Fruit fly (Drosophila melanogaster) whole organism, pupa: Measurements from ENCODE around the gene FucT6.

Experiments
- CG13204 ChIP-seq: fragments of 200-800 bp; sonication (Bioruptor generic); optimal IDR thresholded peaks from 2 replicates; lab custom pipeline; 2018; ENCODE audit warnings: missing biosample characterization, mild to moderate bottlenecking, missing genetic modification characterization, moderate library complexity
- CG32121 ChIP-seq: fragments of 200-800 bp; sonication (Bioruptor generic); IDR thresholded peaks from 2 replicates; pipeline ENCODE4 v1.3.6; 2022; ENCODE audit warnings: missing biosample characterization, missing genetic modification characterization
- CG8301 ChIP-seq: fragments of 200-800 bp; sonication (Bioruptor generic); optimal IDR thresholded peaks from 2 replicates; lab custom pipeline; 2018; ENCODE audit warnings: missing biosample characterization, mild to moderate bottlenecking, missing genetic modification characterization
- EcR ChIP-seq: fragments of 200-800 bp; sonication (Bioruptor generic); optimal IDR thresholded peaks from 3 replicates; lab custom pipeline; 2019; ENCODE audit warnings: missing biosample characterization, missing genetic modification characterization, mild to moderate bottlenecking, moderate library complexity, missing genetic modification reagents
- Ets98B ChIP-seq: fragments of 200-800 bp; sonication (Bioruptor generic); IDR thresholded peaks from 2 replicates; pipeline ENCODE4 v1.3.6; 2022; ENCODE audit warnings: missing biosample characterization, missing genetic modification characterization
- Pif1B ChIP-seq: fragments of 200-800 bp; sonication (Bioruptor generic); optimal IDR thresholded peaks from 3 replicates; lab custom pipeline; 2016; ENCODE audit warnings: missing biosample characterization, missing genetic modification characterization
- rn ChIP-seq: fragments of 200-800 bp; sonication (Bioruptor generic); IDR thresholded peaks from 2 replicates; pipeline ENCODE4 v1.3.6; 2022; ENCODE audit warnings: missing biosample characterization, missing genetic modification characterization

DNA sequence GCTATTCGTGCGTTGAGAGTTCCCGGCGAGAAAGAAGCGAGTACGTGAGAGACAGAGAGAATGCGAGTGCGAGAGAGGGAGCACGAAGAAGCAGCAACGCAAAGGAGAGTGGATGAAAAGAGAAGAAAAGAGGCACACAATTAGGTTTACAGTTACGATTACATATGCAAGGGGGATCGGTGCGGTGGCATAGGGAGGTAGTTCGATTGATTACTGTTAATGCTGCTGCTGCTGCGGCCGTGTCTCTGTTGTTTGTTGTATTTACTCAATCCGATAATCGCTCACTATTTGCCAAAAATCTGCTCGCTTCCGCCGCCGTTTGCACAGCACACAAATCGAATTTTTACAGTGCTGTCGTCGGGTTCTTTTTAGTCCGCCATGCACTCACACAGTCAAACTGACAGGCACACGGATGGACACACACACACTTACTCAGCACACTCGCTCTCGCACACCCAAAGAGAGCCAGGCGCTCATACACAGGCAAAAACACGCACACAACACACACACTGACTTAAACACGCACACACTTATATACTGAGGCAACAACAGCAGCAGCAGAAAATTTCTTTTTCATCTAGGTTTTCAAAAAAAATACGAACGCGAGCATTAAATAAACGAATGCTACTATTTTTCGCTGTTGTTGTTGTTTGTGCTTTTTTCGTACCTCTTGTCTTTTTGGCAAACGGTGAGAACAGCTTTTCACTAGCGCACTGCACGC, 4.2 kb upstream of the FucT6 start:
- TF ChIP-seq Ets98B (GFP tag; lab: Robert Waterston, UW) (no peak; the same call in 1 of the 2 replicates), CG32121 (GFP tag; lab: Robert Waterston, UW) (no peak), CG8301 (peak; percentile 22), rn (GFP tag; lab: Robert Waterston, UW) (no peak), Pif1B (GFP tag; lab: Kevin White, UChicago) (no peak), EcR (peak; percentile 0), CG13204 (peak; percentile 40)
